Worm (Caenorhabditis elegans): Measurements from ENCODE around the gene grld-1.

The grld-1 gene

ce11 chrIV:162530-162929, 36.8 kb upstream of the grld-1 start, which contains the start of gene Y38C1AA.6:
Gene Y38C1AA.6 (plus strand): TSS chrIV:162830.
- no peak for TF ChIP-seq snpc-4 (GFP tag; optimal IDR thresholded peaks at IDR 0.05)
- TF ChIP-seq snpc-4 (tag; optimal IDR thresholded peaks at IDR 0.05) = no peak
- no peak for TF ChIP-seq egl-44 (GFP tag; IDR thresholded peaks at IDR 0.05)
- no peak for TF ChIP-seq attf-3 (GFP tag; conservative IDR thresholded peaks at IDR 0.05)
- TF ChIP-seq B0019.2 (GFP tag; conservative IDR thresholded peaks at IDR 0.05) = no peak
- no peak for TF ChIP-seq C17E4.6 (GFP tag; IDR thresholded peaks at IDR 0.05)
- no peak for TF ChIP-seq ztf-26 (tag; optimal IDR thresholded peaks at IDR 0.05)
- TF ChIP-seq ztf-6 (GFP tag; IDR thresholded peaks at IDR 0.05) = no peak
- no peak for TF ChIP-seq ZK185.1 (tag; optimal IDR thresholded peaks at IDR 0.05; ENCODE audit: poor library complexity, severe bottlenecking)
- TF ChIP-seq pha-4 (tag; optimal IDR thresholded peaks at IDR 0.05) = no peak
- no peak for TF ChIP-seq mel-28 (tag; optimal IDR thresholded peaks at IDR 0.05; ENCODE audit: borderline replicate concordance)

ce11 chrIV:159864-160263, 34.1 kb upstream of the grld-1 start, which contains the start of gene Y38C1AA.19:
Gene Y38C1AA.19 (plus strand): TSS chrIV:160164.
- TF ChIP-seq attf-3 (GFP tag; conservative IDR thresholded peaks at IDR 0.05) = no peak
- TF ChIP-seq ztf-6 (GFP tag; IDR thresholded peaks at IDR 0.05) = no peak
- no peak for TF ChIP-seq sptf-2 (GFP tag; optimal IDR thresholded peaks at IDR 0.05)
- TF ChIP-seq ceh-79 (tag; optimal IDR thresholded peaks at IDR 0.05) = no peak
- TF ChIP-seq nhr-80 (tag; optimal IDR thresholded peaks at IDR 0.05) = no peak
- TF ChIP-seq tlf-1 (GFP tag; optimal IDR thresholded peaks at IDR 0.05) = no peak
- no peak for TF ChIP-seq let-526 (GFP tag; IDR thresholded peaks at IDR 0.05)
- TF ChIP-seq sea-2 (GFP tag; IDR thresholded peaks at IDR 0.05) = no peak
- TF ChIP-seq xnd-1 (tag; optimal IDR thresholded peaks at IDR 0.05) = no peak
- TF ChIP-seq F57A8.1 (GFP tag; optimal IDR thresholded peaks at IDR 0.05) = no peak
- TF ChIP-seq hlh-26 (GFP tag; conservative IDR thresholded peaks at IDR 0.05) = no peak
- TF ChIP-seq hrde-1 (tag; optimal IDR thresholded peaks at IDR 0.05; ENCODE audit: borderline replicate concordance) = no peak
- TF ChIP-seq athp-1 (tag; optimal IDR thresholded peaks at IDR 0.05) = no peak
- no peak for TF ChIP-seq B0035.1 (tag; optimal IDR thresholded peaks at IDR 0.05)

ce11 chrIV:158662-159061, 32.9 kb upstream of the grld-1 start, which contains the start of gene Y38C1AA.7:
Gene Y38C1AA.7 (plus strand): TSS chrIV:158962.
- TF ChIP-seq ztf-18 (tag; optimal IDR thresholded peaks at IDR 0.05) (no peak), efl-1 (GFP tag; optimal IDR thresholded peaks at IDR 0.05) (no peak), F39B2.1 (GFP tag; IDR thresholded peaks at IDR 0.05) (no peak), cebp-2 (GFP tag; IDR thresholded peaks at IDR 0.05) (no peak), nhr-80 (tag; optimal IDR thresholded peaks at IDR 0.05) (no peak), attf-6 (GFP tag; IDR thresholded peaks at IDR 0.05) (no peak), egl-18 (GFP tag; IDR thresholded peaks at IDR 0.05) (no peak), gei-17 (GFP tag; optimal IDR thresholded peaks at IDR 0.05) (no peak)

ce11 chrIV:157809-158208, 32.1 kb upstream of the grld-1 start, which contains the start of gene gegf-1:
Gene gegf-1 (minus strand): TSS chrIV:157909.
- TF ChIP-seq sptf-2 (GFP tag; optimal IDR thresholded peaks at IDR 0.05) (no peak), ztf-22 (GFP tag; optimal IDR thresholded peaks at IDR 0.05) (no peak), pha-4 (tag; optimal IDR thresholded peaks at IDR 0.05) (no peak), rcor-1 (GFP tag; IDR thresholded peaks at IDR 0.05) (no peak), mcd-1 (GFP tag; IDR thresholded peaks at IDR 0.05) (no peak), lin-40 (tag; optimal IDR thresholded peaks at IDR 0.05) (no peak), nhr-90 (tag; optimal IDR thresholded peaks at IDR 0.05) (no peak), egl-44 (GFP tag; IDR thresholded peaks at IDR 0.05) (no peak), ama-1 (optimal IDR thresholded peaks at IDR 0.05) (no peak), ama-1 (GFP tag; optimal IDR thresholded peaks at IDR 0.05) (no peak), attf-3 (GFP tag; conservative IDR thresholded peaks at IDR 0.05) (no peak), lin-26 (GFP tag; IDR thresholded peaks at IDR 0.05) (no peak), rpc-1 (optimal IDR thresholded peaks at IDR 0.05) (no peak), rpc-1 (tag; optimal IDR thresholded peaks at IDR 0.05) (no peak), madf-6 (GFP tag; IDR thresholded peaks at IDR 0.05) (no peak), B0336.3 (GFP tag; IDR thresholded peaks at IDR 0.05) (no peak), F10E7.11 (tag; optimal IDR thresholded peaks at IDR 0.05) (no peak), nfya-1 (tag; optimal IDR thresholded peaks at IDR 0.05; ENCODE audit: borderline replicate concordance, insufficient read depth) (no peak), lin-35 (GFP tag; optimal IDR thresholded peaks at IDR 0.05) (no peak), lsl-1 (GFP tag; optimal IDR thresholded peaks at IDR 0.05) (no peak)
